Fruit fly (Drosophila melanogaster) whole organism: ENCODE measurements around the gene CG3546.

Experiments
- pan ChIP-seq: fragments of >200 bp; optimal IDR thresholded peaks from 2 replicates; lab custom pipeline; 2017
- usp ChIP-seq: fragments of >200 bp; optimal IDR thresholded peaks from 2 replicates; lab custom pipeline; 2017; ENCODE audit warnings: missing biosample characterization, missing genetic modification characterization, mixed read lengths

DNA sequence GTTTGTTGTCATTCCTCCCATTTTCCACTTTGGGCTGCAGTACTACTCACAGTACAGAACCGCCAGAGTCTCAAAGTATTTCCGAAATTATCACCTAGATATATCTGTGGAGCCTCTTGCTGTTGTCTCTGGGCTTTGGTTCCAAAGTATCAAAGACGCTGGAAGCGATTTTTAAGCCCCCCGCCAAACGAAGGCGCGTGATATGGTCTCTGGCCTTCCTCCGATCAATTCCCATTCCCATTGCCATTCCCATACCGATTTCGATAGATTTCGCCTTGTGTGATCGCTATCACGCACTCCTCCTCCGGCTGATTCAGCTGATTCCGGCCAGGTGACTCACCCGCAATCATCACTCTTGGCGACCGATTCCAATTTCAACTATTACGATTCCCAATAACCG lies 29.7 kb downstream of the CG3546 start:
- TF ChIP-seq pan (lab: Kevin White, UChicago) (no peak), usp (GFP tag; lab: Kevin White, UChicago) (no peak)
